Worm (Caenorhabditis elegans) whole organism, L4 larva: Measurements from ENCODE around the gene gei-18.

ENCODE experiments used
- F10B5.3 ChIP-seq: sonication (generic microtip); optimal IDR thresholded peaks from 2 replicates; lab custom pipeline; 2016; ENCODE audit warnings: mild to moderate bottlenecking, missing genetic modification characterization, missing compliant biosample characterization
- F37D6.2 ChIP-seq: sonication (generic microtip); optimal IDR thresholded peaks from 2 replicates; lab custom pipeline; 2016; ENCODE audit warnings: mild to moderate bottlenecking, missing genetic modification characterization, missing compliant biosample characterization
- aly-2 ChIP-seq: sonication (generic microtip); optimal IDR thresholded peaks from 2 replicates; lab custom pipeline; 2018; ENCODE audit warnings: missing biosample characterization, missing genetic modification characterization
- ceh-28 ChIP-seq: fragments of 150-350 bp; optimal IDR thresholded peaks from 2 replicates; lab custom pipeline; 2014; ENCODE audit warnings: missing biosample characterization, missing genetic modification reagents, missing genetic modification characterization
- ceh-82 ChIP-seq: sonication (generic microtip); optimal IDR thresholded peaks from 2 replicates; lab custom pipeline; 2017; ENCODE audit warnings: missing biosample characterization, missing genetic modification characterization
- cey-2 ChIP-seq: sonication (generic microtip); optimal IDR thresholded peaks from 3 replicates; lab custom pipeline; 2017; ENCODE audit warnings: missing genetic modification characterization, mild to moderate bottlenecking, missing compliant biosample characterization, antibody characterized with exemption, borderline replicate concordance; ENCODE audit not compliant: insufficient read depth
- daf-16 ChIP-seq, 3 experiments: sonication (generic microtip); optimal IDR thresholded peaks; 2 replicates each; lab custom pipeline; 2016 to 2017; ENCODE audit warnings: missing genetic modification characterization in 3 of 3, missing genetic modification reagents in 3 of 3, mild to moderate bottlenecking in 2 of 3, missing compliant biosample characterization in 2 of 3, missing biosample characterization in 1 of 3, moderate library complexity in 1 of 3
- daf-8 ChIP-seq: fragments of 200-800 bp; sonication (Bioruptor generic); IDR thresholded peaks from 2 replicates; pipeline ENCODE4 v1.3.6; 2022; ENCODE audit warnings: missing genetic modification characterization, missing compliant biosample characterization
- dmd-9 ChIP-seq: fragments of 200-800 bp; sonication (Bioruptor generic); IDR thresholded peaks from 2 replicates; pipeline ENCODE4 v1.3.6; 2022; ENCODE audit warnings: missing genetic modification reagents, missing genetic modification characterization, missing compliant biosample characterization
- dpl-1 ChIP-seq: fragments of 150-350 bp; optimal IDR thresholded peaks from 2 replicates; lab custom pipeline; 2014; ENCODE audit warnings: missing biosample characterization, missing genetic modification reagents, missing genetic modification characterization
- duxl-1 ChIP-seq: sonication (generic microtip); optimal IDR thresholded peaks from 2 replicates; lab custom pipeline; 2016; ENCODE audit warnings: mild to moderate bottlenecking, missing genetic modification characterization, moderate library complexity, missing compliant biosample characterization; ENCODE audit not compliant: poor library complexity
- dve-1 ChIP-seq: sonication (generic microtip); optimal IDR thresholded peaks from 2 replicates; lab custom pipeline; 2017; ENCODE audit warnings: antibody characterized with exemption, mild to moderate bottlenecking, missing genetic modification characterization, missing compliant biosample characterization; ENCODE audit not compliant: insufficient read depth
- egl-43 ChIP-seq: fragments of 200-800 bp; sonication (Bioruptor generic); IDR thresholded peaks from 2 replicates; pipeline ENCODE4 v1.3.6; 2022; ENCODE audit warnings: missing genetic modification reagents, missing genetic modification characterization, missing compliant biosample characterization
- fkh-10 ChIP-seq: fragments of 150-350 bp; optimal IDR thresholded peaks from 2 replicates; lab custom pipeline; 2014; ENCODE audit warnings: missing biosample characterization, missing genetic modification reagents, missing genetic modification characterization
- fos-1 ChIP-seq: fragments of 150-350 bp; optimal IDR thresholded peaks from 2 replicates; lab custom pipeline; 2014; ENCODE audit warnings: missing biosample characterization, missing genetic modification characterization
- hif-1 ChIP-seq, 2 experiments: sonication (generic microtip); optimal IDR thresholded peaks; 2 replicates each; lab custom pipeline; 2016 to 2017; ENCODE audit warnings: missing compliant biosample characterization in 2 of 2, missing genetic modification characterization in 2 of 2, missing genetic modification reagents in 2 of 2, missing genotype in 2 of 2, mild to moderate bottlenecking in 1 of 2
- hlh-11 ChIP-seq: fragments of 200-800 bp; sonication (Bioruptor generic); optimal IDR thresholded peaks from 2 replicates; lab custom pipeline; 2018; ENCODE audit warnings: mild to moderate bottlenecking, missing genetic modification characterization, missing compliant biosample characterization
- hlh-30 ChIP-seq: sonication (generic microtip); optimal IDR thresholded peaks from 2 replicates; lab custom pipeline; 2017; ENCODE audit warnings: antibody characterized with exemption, mild to moderate bottlenecking, missing genetic modification characterization, missing compliant biosample characterization; ENCODE audit not compliant: insufficient read depth
- hmg-1.1 ChIP-seq: fragments of 200-800 bp; sonication (Bioruptor generic); IDR thresholded peaks from 2 replicates; pipeline ENCODE4 v1.3.6; 2022; ENCODE audit warnings: missing genetic modification reagents, missing genetic modification characterization, missing compliant biosample characterization
- lim-7 ChIP-seq: fragments of 200-800 bp; sonication (Bioruptor generic); IDR thresholded peaks from 2 replicates; pipeline ENCODE4 v1.3.6; 2022; ENCODE audit warnings: missing genetic modification characterization, missing compliant biosample characterization
- lin-13 ChIP-seq: fragments of 150-350 bp; optimal IDR thresholded peaks from 2 replicates; lab custom pipeline; 2014; ENCODE audit warnings: missing biosample characterization, missing genetic modification reagents, missing genetic modification characterization
- lin-38 ChIP-seq: fragments of 200-800 bp; sonication (Bioruptor generic); IDR thresholded peaks from 2 replicates; pipeline ENCODE4 v1.3.6; 2022; ENCODE audit warnings: missing genetic modification reagents, missing genetic modification characterization, missing compliant biosample characterization
- lir-3 ChIP-seq: sonication (generic microtip); optimal IDR thresholded peaks from 2 replicates; lab custom pipeline; 2016; ENCODE audit warnings: mild to moderate bottlenecking, missing genetic modification characterization, missing compliant biosample characterization
- lsy-2 ChIP-seq, 2 experiments: fragments of 150-350 bp in 1 of 2; sonication (generic microtip) in 1 of 2; optimal IDR thresholded peaks; 2 replicates each; lab custom pipeline; 2014 to 2017; ENCODE audit warnings: missing biosample characterization in 2 of 2, missing genetic modification characterization in 2 of 2
- madf-5 ChIP-seq, 2 experiments: fragments of 200-800 bp; sonication (Bioruptor generic); IDR thresholded peaks; 2 replicates each; pipeline ENCODE4 v1.3.6; 2022; ENCODE audit warnings: missing compliant biosample characterization in 2 of 2, missing genetic modification characterization in 2 of 2
- mdl-1 ChIP-seq, 2 experiments: fragments of 150-350 bp in 1 of 2; sonication (generic microtip) in 1 of 2; optimal IDR thresholded peaks; 2 replicates each; lab custom pipeline; 2014 to 2017; ENCODE audit warnings: missing biosample characterization in 2 of 2, missing genetic modification characterization in 2 of 2
- mdt-29 ChIP-seq: fragments of 200-800 bp; sonication (Bioruptor generic); IDR thresholded peaks from 2 replicates; pipeline ENCODE4 v1.3.6; 2022; ENCODE audit warnings: missing genetic modification reagents, missing genetic modification characterization, missing compliant biosample characterization
- mep-1 ChIP-seq: fragments of 150-350 bp; sonication (generic microtip); optimal IDR thresholded peaks from 3 replicates; lab custom pipeline; 2014; ENCODE audit warnings: missing biosample characterization, missing genetic modification characterization
- mxl-3 ChIP-seq: fragments of 200-800 bp; sonication (Bioruptor generic); optimal IDR thresholded peaks from 2 replicates; lab custom pipeline; 2018; ENCODE audit warnings: mild to moderate bottlenecking, missing genetic modification characterization, missing compliant biosample characterization
- nhr-102 ChIP-seq: sonication (generic microtip); optimal IDR thresholded peaks from 2 replicates; lab custom pipeline; 2016; ENCODE audit warnings: mild to moderate bottlenecking, missing genetic modification characterization, moderate library complexity, missing compliant biosample characterization
- nhr-28 ChIP-seq: fragments of 150-350 bp; optimal IDR thresholded peaks from 2 replicates; lab custom pipeline; 2014; ENCODE audit warnings: missing biosample characterization, missing genetic modification characterization
- nhr-6 ChIP-seq: fragments of 150-350 bp; optimal IDR thresholded peaks from 2 replicates; lab custom pipeline; 2014; ENCODE audit warnings: missing biosample characterization, missing genetic modification characterization
- nhr-77 ChIP-seq: fragments of 150-350 bp; optimal IDR thresholded peaks from 2 replicates; lab custom pipeline; 2014; ENCODE audit warnings: missing biosample characterization, missing genetic modification characterization
- pha-4 ChIP-seq, 2 experiments: fragments of 150-350 bp in 1 of 2; fragments of 200-800 bp in 1 of 2; sonication (Bioruptor generic) in 1 of 2; IDR thresholded peaks in 1 of 2; optimal IDR thresholded peaks in 1 of 2; 2 replicates each; pipeline versions ENCODE4 v1.3.6 to Lab custom; 2014 to 2022; ENCODE audit warnings: missing genetic modification characterization in 2 of 2, missing genetic modification reagents in 2 of 2, missing biosample characterization in 1 of 2, missing compliant biosample characterization in 1 of 2
- pqm-1 ChIP-seq: sonication (generic microtip); optimal IDR thresholded peaks from 2 replicates; lab custom pipeline; 2017; ENCODE audit warnings: missing biosample characterization, missing genetic modification characterization
- rbr-2 ChIP-seq: sonication (generic microtip); optimal IDR thresholded peaks from 2 replicates; lab custom pipeline; 2016; ENCODE audit warnings: missing genotype, missing genetic modification characterization, missing compliant biosample characterization
- skn-1 ChIP-seq: fragments of 150-350 bp; optimal IDR thresholded peaks from 2 replicates; lab custom pipeline; 2014; ENCODE audit warnings: missing biosample characterization, missing genetic modification characterization
- snpc-1.2 ChIP-seq: fragments of 200-800 bp; sonication (Bioruptor generic); IDR thresholded peaks from 2 replicates; pipeline ENCODE4 v1.3.6; 2022; ENCODE audit warnings: missing genetic modification reagents, missing genetic modification characterization, missing compliant biosample characterization
- snpc-4 ChIP-seq: fragments of 150-350 bp; optimal IDR thresholded peaks from 2 replicates; lab custom pipeline; 2014; ENCODE audit warnings: missing biosample characterization, missing genetic modification characterization
- spr-1 ChIP-seq: sonication (generic microtip); optimal IDR thresholded peaks from 2 replicates; lab custom pipeline; 2016; ENCODE audit warnings: mild to moderate bottlenecking, missing genetic modification characterization, missing compliant biosample characterization
- tra-1 ChIP-seq: fragments of 200-800 bp; sonication (Bioruptor generic); IDR thresholded peaks from 2 replicates; pipeline ENCODE4 v1.3.6; 2022; ENCODE audit warnings: missing genetic modification reagents, missing genetic modification characterization, missing compliant biosample characterization
- unc-62 ChIP-seq, 3 experiments: fragments of 150-350 bp in 1 of 3; sonication (generic microtip); optimal IDR thresholded peaks in 2 of 3; peaks in 1 of 3; 1 replicate in 1 of 3; 2 replicates in 2 of 3; lab custom pipeline; 2014 to 2017; ENCODE audit warnings: missing biosample characterization in 3 of 3, missing genetic modification characterization in 3 of 3, missing genetic modification reagents in 3 of 3, missing genotype in 1 of 3
- ztf-7 ChIP-seq: fragments of 150-350 bp; optimal IDR thresholded peaks from 2 replicates; lab custom pipeline; 2014; ENCODE audit warnings: missing biosample characterization, missing genetic modification characterization

Gene gei-18

ce11 chrIV:13984041-13984440 is 1.7 kb upstream of the gei-18 start, which contains the start of gene tor-2:
TSS of gene tor-2 (minus strand) at chrIV:13984141.
- no peak for TF ChIP-seq mdt-29
- no peak for TF ChIP-seq dmd-9 (GFP tag; lab: Robert Waterston, UW)
- no peak for TF ChIP-seq nhr-77 (tag; lab: Kevin White, UChicago)
- TF ChIP-seq madf-5 (GFP tag; IDR thresholded peaks at IDR 0.05; lab: Robert Waterston, UW) = no peak
- no peak for TF ChIP-seq nhr-6 (tag; lab: Kevin White, UChicago)
- no peak for TF ChIP-seq F10B5.3
- TF ChIP-seq hif-1 (tag; optimal IDR thresholded peaks at IDR 0.05; lab: Kevin White, UChicago) = no peak
- TF ChIP-seq dpl-1 (GFP tag; lab: Kevin White, UChicago) = no peak
- TF ChIP-seq cey-2 (tag; lab: Kevin White, UChicago) = no peak
- TF ChIP-seq aly-2 (tag; lab: Kevin White, UChicago) = no peak
- no peak for TF ChIP-seq mxl-3 (GFP tag; lab: Kevin White, UChicago)

ce11 chrIV:13979797-13980459 is 2.4 kb downstream of the gei-18 start, which contains the start of gene dnbp-1:
TSS of gene dnbp-1 (minus strand) at chrIV:13979847.
- TF ChIP-seq nhr-28 (tag; lab: Kevin White, UChicago) (peak; percentile 79), mdl-1 (tag; optimal IDR thresholded peaks at IDR 0.05; lab: Kevin White, UChicago) (peak in 1 of 2 experiments; percentile 2), pha-4 (GFP tag; IDR thresholded peaks at IDR 0.05; lab: Robert Waterston, UW) (no peak), pha-4 (tag; optimal IDR thresholded peaks at IDR 0.05; lab: Kevin White, UChicago) (peak; percentile 55), pqm-1 (tag; lab: Kevin White, UChicago) (no peak), nhr-77 (tag; lab: Kevin White, UChicago) (peak; percentile 76), rbr-2 (tag; lab: Kevin White, UChicago) (peak; percentile 80), hlh-30 (tag; lab: Kevin White, UChicago) (peak; percentile 78), nhr-102 (tag; lab: Kevin White, UChicago) (no peak), egl-43 (GFP tag; lab: Robert Waterston, UW) (no peak), duxl-1 (tag; lab: Kevin White, UChicago) (no peak), mxl-3 (GFP tag; lab: Kevin White, UChicago) (peak; percentile 73), lin-13 (GFP tag; lab: Kevin White, UChicago) (peak; percentile 60), snpc-4 (tag; lab: Kevin White, UChicago) (no peak), F37D6.2 (tag; lab: Kevin White, UChicago) (peak; percentile 36), tra-1 (GFP tag; lab: Robert Waterston, UW) (0 out of 2 replicates have a peak, but pooled peaks have one; percentile 35), lsy-2 (tag; optimal IDR thresholded peaks at IDR 0.05; lab: Kevin White, UChicago) (peak in 1 of 2 experiments; percentile 46), hlh-11 (no peak), ceh-28 (tag; lab: Kevin White, UChicago) (peak; percentile 45), lim-7 (GFP tag; lab: Robert Waterston, UW) (no peak), fkh-10 (GFP tag; lab: Kevin White, UChicago) (peak; percentile 64), hmg-1.1 (GFP tag; lab: Robert Waterston, UW) (no peak; the same call in 1 of the 2 replicates), nhr-6 (tag; lab: Kevin White, UChicago) (peak; percentile 79), spr-1 (tag; lab: Kevin White, UChicago) (peak; percentile 2), fos-1 (tag; lab: Kevin White, UChicago) (no peak), unc-62 (GFP tag; optimal IDR thresholded peaks at IDR 0.05 in 1 of 2; lab: Kevin White, UChicago) (peak in 1 of 2 experiments; percentile 99), unc-62 (tag; optimal IDR thresholded peaks at IDR 0.05; lab: Kevin White, UChicago) (no peak), lir-3 (tag; lab: Kevin White, UChicago) (no peak), dve-1 (tag; lab: Kevin White, UChicago) (peak; percentile 50), lin-38 (GFP tag; lab: Robert Waterston, UW) (peak; percentile 92), ceh-82 (tag; lab: Kevin White, UChicago) (no peak), dpl-1 (GFP tag; lab: Kevin White, UChicago) (peak; percentile 61), daf-16 (GFP tag; optimal IDR thresholded peaks at IDR 0.05; lab: Kevin White, UChicago) (peak in 1 of 2 experiments; percentile 6), daf-16 (tag; optimal IDR thresholded peaks at IDR 0.05; lab: Kevin White, UChicago) (no peak), ztf-7 (tag; lab: Kevin White, UChicago) (peak; percentile 29), daf-8 (GFP tag; lab: Robert Waterston, UW) (no peak), mep-1 (tag; lab: Kevin White, UChicago) (peak; percentile 88), snpc-1.2 (GFP tag; lab: Robert Waterston, UW) (no peak), mdt-29 (no peak), skn-1 (no peak)
- TF ChIP-seq, all 104 proteins: peak for 22
